Worm (Caenorhabditis elegans) whole organism, L3 larva: Measurements from ENCODE around the gene fbxa-111.

Experiments used
- ZK546.5 ChIP-seq: sonication (generic microtip); optimal IDR thresholded peaks from 2 replicates; lab custom pipeline; 2017; ENCODE audit warnings: missing biosample characterization, missing genetic modification characterization
- aly-2 ChIP-seq: fragments of 150-350 bp; optimal IDR thresholded peaks from 2 replicates; lab custom pipeline; 2014; ENCODE audit warnings: missing biosample characterization, missing genetic modification characterization
- ama-1 ChIP-seq: fragments of 150-350 bp; optimal IDR thresholded peaks from 2 replicates; lab custom pipeline; 2018
- ceh-28 ChIP-seq: fragments of 150-350 bp; optimal IDR thresholded peaks from 2 replicates; lab custom pipeline; 2014; ENCODE audit warnings: missing biosample characterization, missing genetic modification reagents, missing genetic modification characterization
- daf-12 ChIP-seq: fragments of 150-350 bp; optimal IDR thresholded peaks from 2 replicates; lab custom pipeline; 2014; ENCODE audit warnings: missing biosample characterization, missing genetic modification reagents, missing genetic modification characterization
- egl-5 ChIP-seq: fragments of 150-350 bp; optimal IDR thresholded peaks from 2 replicates; lab custom pipeline; 2017; ENCODE audit warnings: missing biosample characterization, missing genetic modification reagents, missing genetic modification characterization, inconsistent platforms
- elt-1 ChIP-seq: fragments of 150-350 bp; optimal IDR thresholded peaks from 2 replicates; lab custom pipeline; 2014; ENCODE audit warnings: missing biosample characterization, missing genetic modification characterization
- elt-2 ChIP-seq: sonication (generic microtip); optimal IDR thresholded peaks from 2 replicates; lab custom pipeline; 2016; ENCODE audit warnings: missing genetic modification reagents, mild to moderate bottlenecking, missing genetic modification characterization, missing compliant biosample characterization
- elt-3 ChIP-seq, 3 experiments: fragments of 150-350 bp in 1 of 3; sonication (generic microtip) in 2 of 3; optimal IDR thresholded peaks; 2 replicates in 2 of 3; 4 replicates in 1 of 3; lab custom pipeline; 2014 to 2017; ENCODE audit warnings: missing biosample characterization in 3 of 3, missing genetic modification characterization in 3 of 3
- eor-1 ChIP-seq, 2 experiments: fragments of 150-350 bp; optimal IDR thresholded peaks; 2 replicates each; lab custom pipeline; 2014 to 2018; ENCODE audit warnings: missing biosample characterization in 2 of 2, missing genetic modification characterization in 2 of 2
- fkh-10 ChIP-seq: sonication (generic microtip); optimal IDR thresholded peaks from 2 replicates; lab custom pipeline; 2017; ENCODE audit warnings: missing biosample characterization, missing genetic modification reagents, missing genetic modification characterization
- fkh-2 ChIP-seq: fragments of 150-350 bp; optimal IDR thresholded peaks from 2 replicates; lab custom pipeline; 2014; ENCODE audit warnings: missing biosample characterization, missing genetic modification reagents, missing genetic modification characterization
- hmg-11 ChIP-seq: sonication (generic microtip); optimal IDR thresholded peaks from 2 replicates; lab custom pipeline; 2016; ENCODE audit warnings: missing genetic modification characterization, missing compliant biosample characterization
- lin-15B ChIP-seq: fragments of 150-350 bp; optimal IDR thresholded peaks from 2 replicates; lab custom pipeline; 2014; ENCODE audit warnings: missing biosample characterization, missing genetic modification characterization
- lin-39 ChIP-seq: fragments of 150-350 bp; optimal IDR thresholded peaks from 2 replicates; lab custom pipeline; 2018; ENCODE audit warnings: missing biosample characterization, missing genetic modification reagents, missing genetic modification characterization
- lsy-12 ChIP-seq: sonication (generic microtip); optimal IDR thresholded peaks from 2 replicates; lab custom pipeline; 2016; ENCODE audit warnings: mild to moderate bottlenecking, missing genetic modification characterization, missing compliant biosample characterization
- mdl-1 ChIP-seq: fragments of 150-350 bp; optimal IDR thresholded peaks from 2 replicates; lab custom pipeline; 2014; ENCODE audit warnings: missing biosample characterization, missing genetic modification characterization
- nhr-11 ChIP-seq: fragments of 150-350 bp; optimal IDR thresholded peaks from 2 replicates; lab custom pipeline; 2014; ENCODE audit warnings: missing biosample characterization, missing genetic modification characterization
- nhr-23 ChIP-seq: fragments of 150-350 bp; optimal IDR thresholded peaks from 2 replicates; lab custom pipeline; 2014; ENCODE audit warnings: missing biosample characterization, missing genetic modification reagents, missing genetic modification characterization
- nhr-237 ChIP-seq: fragments of 150-350 bp; optimal IDR thresholded peaks from 2 replicates; lab custom pipeline; 2014; ENCODE audit warnings: missing biosample characterization, missing genetic modification characterization
- nhr-28 ChIP-seq: fragments of 150-350 bp; optimal IDR thresholded peaks from 2 replicates; lab custom pipeline; 2014; ENCODE audit warnings: missing biosample characterization, missing genetic modification characterization
- nhr-43 ChIP-seq: sonication (generic microtip); optimal IDR thresholded peaks from 2 replicates; lab custom pipeline; 2016; ENCODE audit warnings: mild to moderate bottlenecking, missing genetic modification characterization, missing compliant biosample characterization; ENCODE audit not compliant: poor library complexity, severe bottlenecking
- nhr-67 ChIP-seq: fragments of 150-350 bp; optimal IDR thresholded peaks from 2 replicates; lab custom pipeline; 2014; ENCODE audit warnings: missing biosample characterization, missing genetic modification characterization
- nhr-77 ChIP-seq: fragments of 150-350 bp; optimal IDR thresholded peaks from 2 replicates; lab custom pipeline; 2014; ENCODE audit warnings: missing biosample characterization, missing genetic modification characterization
- pqm-1 ChIP-seq: fragments of 150-350 bp; optimal IDR thresholded peaks from 2 replicates; lab custom pipeline; 2017; ENCODE audit warnings: missing biosample characterization, missing genetic modification characterization, inconsistent platforms
- sea-2 ChIP-seq: fragments of 150-350 bp; sonication (generic microtip); optimal IDR thresholded peaks from 4 replicates; lab custom pipeline; 2014; ENCODE audit warnings: missing biosample characterization, missing genetic modification reagents, missing genetic modification characterization
- skn-1 ChIP-seq: fragments of 150-350 bp; optimal IDR thresholded peaks from 2 replicates; lab custom pipeline; 2014; ENCODE audit warnings: missing biosample characterization, missing genetic modification characterization
- snpc-4 ChIP-seq: fragments of 150-350 bp; optimal IDR thresholded peaks from 2 replicates; lab custom pipeline; 2014; ENCODE audit warnings: missing biosample characterization, missing genetic modification characterization
- tbx-2 ChIP-seq: sonication (generic microtip); optimal IDR thresholded peaks from 2 replicates; lab custom pipeline; 2016; ENCODE audit warnings: mild to moderate bottlenecking, missing genetic modification characterization, missing compliant biosample characterization
- unc-39 ChIP-seq: sonication (generic microtip); optimal IDR thresholded peaks from 4 replicates; lab custom pipeline; 2017; ENCODE audit warnings: missing biosample characterization, missing genetic modification characterization
- zag-1 ChIP-seq: fragments of 150-350 bp; optimal IDR thresholded peaks from 2 replicates; lab custom pipeline; 2014; ENCODE audit warnings: missing biosample characterization, missing genetic modification characterization
- ztf-11 ChIP-seq: fragments of 150-350 bp; optimal IDR thresholded peaks from 2 replicates; lab custom pipeline; 2014; ENCODE audit warnings: missing biosample characterization, missing genetic modification characterization

fbxa-111 gene

DNA sequence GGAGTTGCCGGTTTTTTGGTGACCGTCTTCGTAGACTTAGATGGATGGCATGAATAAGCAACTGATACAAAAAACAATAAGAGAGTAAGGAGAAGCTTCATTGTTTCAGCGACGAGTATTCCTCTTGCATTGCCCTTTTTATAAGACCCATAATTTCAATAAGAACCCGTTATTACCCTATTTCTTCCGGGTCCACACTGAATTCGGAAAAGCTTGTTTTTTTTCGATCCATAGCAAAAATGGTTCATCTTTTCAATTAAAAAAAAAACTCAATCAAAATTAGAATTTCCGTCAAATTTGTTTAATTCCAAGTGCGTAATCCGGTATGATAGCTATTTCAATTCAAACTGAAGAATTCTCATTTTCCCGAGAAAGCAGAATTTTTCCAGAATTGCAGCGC is 37.5 kb upstream of the fbxa-111 start, which contains the start of gene Y102A5C.40:
Gene Y102A5C.40 (minus strand): TSS at position 101 of the 400 bp plus-strand sequence.
- TF ChIP-seq nhr-11 (tag; lab: Kevin White, UChicago) (no peak), elt-3 (tag; optimal IDR thresholded peaks at IDR 0.05; lab: Kevin White, UChicago) (no peak), elt-1 (tag; lab: Kevin White, UChicago) (no peak), egl-5 (tag; lab: Kevin White, UChicago) (no peak), skn-1 (tag; lab: Kevin White, UChicago) (no peak), eor-1 (tag; optimal IDR thresholded peaks at IDR 0.05; lab: Kevin White, UChicago) (no peak), nhr-28 (tag; lab: Kevin White, UChicago) (no peak), ama-1 (lab: Kevin White, UChicago) (no peak), fkh-10 (GFP tag; lab: Kevin White, UChicago) (no peak), ceh-28 (tag; lab: Kevin White, UChicago) (no peak), nhr-77 (tag; lab: Kevin White, UChicago) (no peak), ZK546.5 (tag; lab: Kevin White, UChicago) (no peak), elt-2 (tag; lab: Kevin White, UChicago) (no peak), hmg-11 (tag; lab: Kevin White, UChicago) (no peak), pqm-1 (tag; lab: Kevin White, UChicago) (no peak), lsy-12 (tag; lab: Kevin White, UChicago) (no peak), aly-2 (tag; lab: Kevin White, UChicago) (no peak)
- TF ChIP-seq, all 47 proteins: peak for 0

DNA sequence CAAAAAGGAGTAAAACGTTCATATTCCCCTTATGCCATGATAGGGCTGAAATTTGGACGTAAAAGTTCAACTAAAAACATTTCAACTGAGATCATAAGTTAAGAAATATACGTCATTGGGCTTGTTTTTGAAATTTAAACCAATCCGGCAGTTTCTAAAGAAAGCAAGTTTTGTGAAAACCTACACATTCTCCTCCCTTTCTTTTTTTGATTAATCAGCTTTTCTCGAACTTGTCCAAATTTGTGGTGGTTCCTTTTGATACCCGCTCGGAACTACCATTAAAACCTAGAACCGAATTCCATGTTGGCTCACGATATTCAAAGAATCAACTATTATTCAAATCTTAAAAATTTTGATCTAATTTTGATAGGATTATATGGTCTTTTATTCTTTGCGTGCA is 30.9 kb upstream of the fbxa-111 start, which contains the start of gene srz-54:
Gene srz-54 (plus strand): TSS at position 301 of the 400 bp plus-strand sequence.
- TF ChIP-seq ZK546.5 (tag; lab: Kevin White, UChicago) (no peak), aly-2 (tag; lab: Kevin White, UChicago) (no peak), lin-39 (tag; lab: Kevin White, UChicago) (no peak), tbx-2 (tag; lab: Kevin White, UChicago) (no peak), snpc-4 (no peak), lsy-12 (tag; lab: Kevin White, UChicago) (no peak), nhr-77 (tag; lab: Kevin White, UChicago) (no peak), zag-1 (tag; lab: Kevin White, UChicago) (no peak), nhr-28 (tag; lab: Kevin White, UChicago) (no peak), elt-3 (tag; optimal IDR thresholded peaks at IDR 0.05; lab: Kevin White, UChicago) (no peak), fkh-2 (tag; lab: Kevin White, UChicago) (no peak), nhr-67 (tag; lab: Kevin White, UChicago) (no peak), sea-2 (GFP tag; lab: Kevin White, UChicago) (no peak), pqm-1 (tag; lab: Kevin White, UChicago) (no peak), ama-1 (lab: Kevin White, UChicago) (no peak), elt-1 (tag; lab: Kevin White, UChicago) (no peak), elt-2 (tag; lab: Kevin White, UChicago) (no peak), lin-15B (tag; lab: Kevin White, UChicago) (no peak)

DNA sequence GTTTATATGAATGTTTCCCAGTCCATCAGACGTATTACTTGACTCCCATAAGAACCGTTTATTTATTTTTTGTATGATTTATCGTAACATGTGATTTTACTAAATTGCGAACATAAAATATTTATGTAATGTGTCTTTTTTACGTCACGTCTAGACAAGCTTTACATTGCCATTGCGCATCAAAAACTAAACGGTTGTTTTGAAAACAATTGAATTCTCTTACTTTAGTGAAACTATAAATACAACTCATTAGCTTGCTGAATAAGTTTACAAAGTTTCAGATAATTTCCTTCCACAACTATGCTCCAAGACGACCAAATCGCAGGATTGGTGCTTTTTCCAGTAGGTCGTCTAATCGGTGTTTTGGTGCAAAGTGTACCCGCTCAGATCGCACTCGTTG is 25.4 kb upstream of the fbxa-111 start, which contains the start of gene srx-54:
Gene srx-54 (plus strand): TSS at position 301 of the 400 bp plus-strand sequence.
- no peak for TF ChIP-seq mdl-1 (tag; lab: Kevin White, UChicago)
- no peak for TF ChIP-seq zag-1 (tag; lab: Kevin White, UChicago)
- TF ChIP-seq lsy-12 (tag; lab: Kevin White, UChicago), result no peak
- TF ChIP-seq daf-12, result no peak
- TF ChIP-seq ceh-28 (tag; lab: Kevin White, UChicago), result no peak
- TF ChIP-seq fkh-2 (tag; lab: Kevin White, UChicago), result no peak

DNA sequence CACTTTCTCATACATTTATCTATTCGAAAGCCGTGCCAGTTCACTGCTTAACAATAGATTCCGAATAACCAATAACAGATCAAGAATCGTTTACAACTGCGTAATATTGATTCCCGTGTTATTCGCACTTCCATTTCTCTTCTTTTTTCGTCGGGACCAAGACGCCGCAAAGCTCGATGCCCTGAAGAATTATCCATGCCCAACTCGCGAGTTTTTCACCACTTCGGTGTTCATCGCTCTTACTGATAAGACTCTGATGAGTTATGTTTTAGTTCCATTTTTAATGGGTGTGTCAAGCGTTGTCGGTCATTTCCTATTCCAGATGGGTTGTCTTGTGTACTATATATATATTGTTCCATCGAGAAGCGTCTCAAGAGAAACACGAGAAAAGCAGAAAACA is 23.8 kb upstream of the fbxa-111 start:
- no peak for TF ChIP-seq nhr-67 (tag; lab: Kevin White, UChicago)
- TF ChIP-seq sea-2 (GFP tag; lab: Kevin White, UChicago), result no peak
- no peak for TF ChIP-seq nhr-23 (tag; lab: Kevin White, UChicago)
- no peak for TF ChIP-seq nhr-11 (tag; lab: Kevin White, UChicago)
- TF ChIP-seq skn-1 (tag; lab: Kevin White, UChicago), result no peak
- TF ChIP-seq tbx-2 (tag; lab: Kevin White, UChicago), result no peak
- TF ChIP-seq nhr-237 (tag; lab: Kevin White, UChicago), result no peak

DNA sequence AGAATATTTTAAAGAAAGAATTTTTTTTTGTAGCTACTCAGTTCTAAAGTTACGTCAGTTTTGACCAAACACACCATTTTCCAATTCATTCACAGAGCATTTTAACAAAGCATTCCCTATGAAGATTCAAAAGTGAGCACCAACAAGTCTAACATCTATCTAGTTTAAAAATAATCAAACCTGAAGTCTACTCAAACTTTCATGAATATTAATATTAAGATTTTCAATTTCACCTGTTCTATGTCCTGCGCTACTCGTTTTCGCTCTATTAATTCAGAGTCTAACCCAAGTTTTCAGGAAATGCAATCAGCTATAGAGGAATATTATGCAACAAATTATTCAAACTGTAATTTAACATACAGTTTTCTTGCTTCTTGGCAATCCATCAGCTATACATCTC is 22.6 kb upstream of the fbxa-111 start, which contains the start of gene srh-119:
Gene srh-119 (plus strand): TSS at position 301 of the 400 bp plus-strand sequence.
- TF ChIP-seq unc-39 (tag; lab: Kevin White, UChicago) (no peak), elt-3 (tag; optimal IDR thresholded peaks at IDR 0.05; lab: Kevin White, UChicago) (no peak), fkh-2 (tag; lab: Kevin White, UChicago) (no peak), ztf-11 (tag; lab: Kevin White, UChicago) (no peak), nhr-23 (tag; lab: Kevin White, UChicago) (no peak), nhr-43 (no peak)
